Worm (Caenorhabditis elegans): Measurements from ENCODE around the gene nhr-188.

Gene nhr-188

DNA sequence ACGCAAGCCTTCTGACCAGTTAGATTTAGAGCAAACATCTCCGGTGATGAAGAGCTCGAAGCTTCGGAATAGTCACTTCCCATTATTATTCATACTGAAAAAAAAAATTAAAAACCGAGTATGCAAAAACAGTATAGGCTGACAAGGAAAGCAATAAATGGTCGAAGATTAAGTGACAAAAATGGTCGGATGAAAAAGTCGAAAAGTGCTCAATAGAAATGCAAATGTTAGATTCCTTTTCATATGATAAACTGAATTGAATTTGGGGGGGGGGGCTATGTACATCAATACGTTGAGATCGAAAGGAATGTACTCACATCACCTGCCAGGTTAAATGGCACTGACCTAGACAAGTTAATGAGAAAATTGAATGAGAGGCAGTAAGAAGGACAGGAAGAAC, 5.2 kb upstream of the nhr-188 start, which contains the start of gene nhr-187:
Gene nhr-187, minus strand, starts transcription at position 101 of the 400 bp plus-strand sequence.
- TF ChIP-seq pha-4 (tag; optimal IDR thresholded peaks at IDR 0.05) (no peak), ces-1 (GFP tag; optimal IDR thresholded peaks at IDR 0.05) (no peak), unc-120 (tag; optimal IDR thresholded peaks at IDR 0.05; ENCODE audit: poor library complexity, severe bottlenecking) (no peak), nhr-237 (tag; optimal IDR thresholded peaks at IDR 0.05) (no peak), drap-1 (GFP tag; optimal IDR thresholded peaks at IDR 0.05) (no peak), ceh-39 (tag; optimal IDR thresholded peaks at IDR 0.05) (no peak), unc-62 (GFP tag; optimal IDR thresholded peaks at IDR 0.05) (no peak), flh-1 (GFP tag; optimal IDR thresholded peaks at IDR 0.05) (no peak)

DNA sequence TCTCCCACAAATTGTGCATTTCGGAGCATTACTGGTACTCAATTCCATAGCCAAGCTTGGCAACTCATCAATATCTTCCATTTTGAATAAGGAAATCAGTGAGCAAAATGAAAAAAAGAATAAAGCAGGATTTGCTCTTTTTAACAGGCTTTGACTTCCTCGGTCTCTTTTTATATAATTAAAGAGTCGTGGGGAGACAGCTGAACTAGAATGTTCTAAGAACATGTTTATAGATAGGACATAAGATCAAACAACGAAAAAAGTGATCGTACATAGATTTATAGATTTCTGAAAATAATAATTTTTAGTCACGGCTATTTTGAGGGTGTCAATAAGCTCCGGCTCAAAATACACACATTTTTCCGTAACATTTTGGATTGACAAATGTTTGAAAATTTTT, 2.5 kb upstream of the nhr-188 start, which contains the start of gene nhr-189:
Gene nhr-189, minus strand, starts transcription at position 121 of the 400 bp plus-strand sequence.
- TF ChIP-seq ham-2 (GFP tag; optimal IDR thresholded peaks at IDR 0.05) (no peak), nhr-2 (tag; optimal IDR thresholded peaks at IDR 0.05) (no peak), sem-2 (GFP tag; optimal IDR thresholded peaks at IDR 0.05) (no peak), mab-5 (tag; optimal IDR thresholded peaks at IDR 0.05) (no peak), nhr-12 (tag; optimal IDR thresholded peaks at IDR 0.05) (no peak), lsy-2 (tag; optimal IDR thresholded peaks at IDR 0.05) (no peak), cnd-1 (tag; optimal IDR thresholded peaks at IDR 0.05) (no peak), mls-2 (tag; optimal IDR thresholded peaks at IDR 0.05) (no peak), drap-1 (GFP tag; optimal IDR thresholded peaks at IDR 0.05) (no peak), hlh-1 (tag; optimal IDR thresholded peaks at IDR 0.05) (no peak), pha-4 (tag; optimal IDR thresholded peaks at IDR 0.05) (no peak), sptf-1 (tag; optimal IDR thresholded peaks at IDR 0.05) (no peak)

DNA sequence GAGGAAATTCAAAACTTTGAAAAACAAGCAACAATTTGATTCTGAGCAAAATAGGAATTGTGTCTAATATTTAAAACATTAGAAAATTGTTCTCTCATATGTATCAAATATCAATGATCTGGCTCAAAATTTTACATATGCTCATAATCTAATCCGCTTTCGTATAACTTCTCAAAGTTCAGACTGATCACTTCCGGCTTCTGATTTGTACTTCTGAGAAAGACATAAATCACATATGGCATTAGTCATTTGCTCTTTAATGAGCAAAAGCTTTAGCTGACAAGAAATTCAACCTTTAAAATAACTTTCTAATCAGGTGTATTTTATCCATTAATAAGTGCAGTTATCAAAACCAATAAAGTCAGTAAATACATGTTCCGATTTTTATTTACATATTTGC, 1.7 kb downstream of the nhr-188 start:
- TF ChIP-seq unc-62 (GFP tag; optimal IDR thresholded peaks at IDR 0.05) (no peak), ceh-43 (GFP tag; optimal IDR thresholded peaks at IDR 0.05) (no peak), unc-120 (tag; optimal IDR thresholded peaks at IDR 0.05; ENCODE audit: poor library complexity, severe bottlenecking) (no peak), nhr-2 (tag; optimal IDR thresholded peaks at IDR 0.05) (no peak), lsy-2 (tag; optimal IDR thresholded peaks at IDR 0.05) (no peak), sptf-1 (tag; optimal IDR thresholded peaks at IDR 0.05) (no peak), flh-1 (GFP tag; optimal IDR thresholded peaks at IDR 0.05) (no peak), tbx-8 (GFP tag; optimal IDR thresholded peaks at IDR 0.05) (no peak), nhr-12 (tag; optimal IDR thresholded peaks at IDR 0.05) (no peak), mab-5 (tag; optimal IDR thresholded peaks at IDR 0.05) (no peak), snpc-4 (tag; optimal IDR thresholded peaks at IDR 0.05) (no peak), M03D4.4 (tag; optimal IDR thresholded peaks at IDR 0.05) (no peak), unc-39 (tag; optimal IDR thresholded peaks at IDR 0.05) (no peak)

DNA sequence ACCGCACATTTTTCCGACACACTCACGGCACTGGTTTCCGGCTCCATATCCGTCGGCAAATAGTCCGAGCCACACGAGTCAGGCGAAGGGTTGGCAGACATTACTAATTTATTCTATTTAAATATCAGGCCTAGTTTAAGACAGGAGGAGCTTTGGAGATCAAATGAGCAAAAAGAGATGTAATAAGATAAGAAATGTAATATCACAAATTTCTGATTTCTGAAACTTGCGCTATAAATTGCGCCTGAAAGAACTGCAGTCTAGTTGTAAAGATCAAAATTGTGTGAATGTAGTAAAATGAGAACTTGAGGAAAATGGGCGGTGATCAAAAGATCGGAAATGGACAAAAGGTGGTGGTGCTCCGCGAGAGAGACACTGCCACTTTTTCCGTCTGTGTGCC, 2.8 kb downstream of the nhr-188 start, which contains the start of gene nhr-186:
Gene nhr-186, minus strand, starts transcription at position 101 of the 400 bp plus-strand sequence.
- no peak for TF ChIP-seq nhr-237 (tag; optimal IDR thresholded peaks at IDR 0.05)
- TF ChIP-seq drap-1 (GFP tag; optimal IDR thresholded peaks at IDR 0.05): no peak
- TF ChIP-seq zip-8 (tag; optimal IDR thresholded peaks at IDR 0.05): no peak
- no peak for TF ChIP-seq ceh-43 (GFP tag; optimal IDR thresholded peaks at IDR 0.05)
- no peak for TF ChIP-seq mep-1 (tag; optimal IDR thresholded peaks at IDR 0.05)
- TF ChIP-seq unc-120 (tag; optimal IDR thresholded peaks at IDR 0.05; ENCODE audit: poor library complexity, severe bottlenecking): no peak
- no peak for TF ChIP-seq nhr-2 (tag; optimal IDR thresholded peaks at IDR 0.05)
- TF ChIP-seq sem-2 (GFP tag; optimal IDR thresholded peaks at IDR 0.05): no peak
- no peak for TF ChIP-seq unc-62 (GFP tag; optimal IDR thresholded peaks at IDR 0.05)
- no peak for TF ChIP-seq bed-3 (GFP tag; optimal IDR thresholded peaks at IDR 0.05)
- no peak for TF ChIP-seq tbx-8 (GFP tag; optimal IDR thresholded peaks at IDR 0.05)
- no peak for TF ChIP-seq elt-3 (tag; optimal IDR thresholded peaks at IDR 0.05)
- no peak for TF ChIP-seq ceh-83 (GFP tag; optimal IDR thresholded peaks at IDR 0.05)
- TF ChIP-seq nhr-28 (tag; optimal IDR thresholded peaks at IDR 0.05): no peak
- no peak for TF ChIP-seq ces-1 (GFP tag; optimal IDR thresholded peaks at IDR 0.05)
- TF ChIP-seq lin-32 (GFP tag; optimal IDR thresholded peaks at IDR 0.05): no peak
- TF ChIP-seq flh-1 (GFP tag; optimal IDR thresholded peaks at IDR 0.05): no peak
- no peak for TF ChIP-seq lin-13 (tag; optimal IDR thresholded peaks at IDR 0.05)
- no peak for TF ChIP-seq unc-39 (tag; optimal IDR thresholded peaks at IDR 0.05)
- no peak for TF ChIP-seq elt-1 (tag; optimal IDR thresholded peaks at IDR 0.05; ENCODE audit: borderline replicate concordance, insufficient read depth)

DNA sequence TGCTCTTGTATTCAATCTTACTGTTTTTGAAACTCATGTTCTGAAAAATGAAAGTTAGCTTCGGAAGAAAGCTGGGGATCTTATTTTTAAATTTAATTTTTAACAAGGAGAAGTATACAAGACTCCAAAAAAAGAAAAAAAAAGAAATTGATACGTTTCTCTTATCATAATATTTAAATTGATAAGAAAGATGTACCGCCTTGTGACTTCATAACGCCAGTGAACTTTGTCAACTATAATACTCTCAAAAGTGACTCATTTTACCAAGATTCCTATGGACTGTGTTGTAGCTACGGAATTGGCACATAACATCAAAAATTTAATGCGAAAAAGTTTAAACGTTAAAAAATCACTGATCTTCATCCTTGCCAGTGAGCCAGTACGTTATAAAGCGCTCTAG, 5.9 kb downstream of the nhr-188 start:
- TF ChIP-seq flh-1 (GFP tag; optimal IDR thresholded peaks at IDR 0.05) (no peak), nhr-28 (tag; optimal IDR thresholded peaks at IDR 0.05) (no peak), ceh-43 (GFP tag; optimal IDR thresholded peaks at IDR 0.05) (no peak), ces-1 (GFP tag; optimal IDR thresholded peaks at IDR 0.05) (no peak), sem-2 (GFP tag; optimal IDR thresholded peaks at IDR 0.05) (no peak), lin-13 (tag; optimal IDR thresholded peaks at IDR 0.05) (no peak), mls-2 (tag; optimal IDR thresholded peaks at IDR 0.05) (no peak), ham-2 (GFP tag; optimal IDR thresholded peaks at IDR 0.05) (no peak), pha-4 (tag; optimal IDR thresholded peaks at IDR 0.05) (no peak), cnd-1 (tag; optimal IDR thresholded peaks at IDR 0.05) (no peak), mab-5 (tag; optimal IDR thresholded peaks at IDR 0.05) (no peak), snpc-4 (tag; optimal IDR thresholded peaks at IDR 0.05) (no peak), tbx-8 (GFP tag; optimal IDR thresholded peaks at IDR 0.05) (no peak), nhr-237 (tag; optimal IDR thresholded peaks at IDR 0.05) (no peak), unc-39 (tag; optimal IDR thresholded peaks at IDR 0.05) (no peak)
